Fruit fly (Drosophila melanogaster): ENCODE measurements around the gene Tango6.
A peak's percentile ranks its signal among the peaks of the same experiment; 100 is the strongest.

The Tango6 gene

dm6 chr2L:19002959-19003371, 34.1 kb downstream of the Tango6 start, which contains the start of gene CG31793 (continued):
- TF ChIP-seq CG10543 (GFP tag; optimal IDR thresholded peaks at IDR 0.05): peak; percentile 67
- TF ChIP-seq CG13775 (GFP tag; optimal IDR thresholded peaks at IDR 0.05): peak; percentile 46

DNA sequence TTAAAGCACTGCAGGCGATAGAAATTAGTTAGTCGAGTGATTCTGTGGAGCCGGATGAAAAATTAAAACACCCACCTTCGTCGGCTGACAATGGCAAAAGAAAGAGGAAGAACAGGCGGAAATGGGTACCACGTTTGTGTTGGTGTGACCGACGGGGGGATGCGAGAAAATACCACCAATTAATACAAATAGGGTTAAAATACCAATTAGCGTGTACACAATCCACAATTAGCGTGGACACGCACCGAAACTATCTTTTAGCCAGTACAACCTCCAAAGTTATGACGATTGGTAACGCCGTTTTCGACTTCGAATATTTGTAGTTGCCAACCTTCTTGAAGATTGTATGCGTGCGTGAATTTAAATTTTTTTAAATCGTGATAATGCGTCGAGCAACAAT, 40.3 kb downstream of the Tango6 start, which contains the start of gene RpL30:
Gene RpL30 (minus strand): TSS at position 177 of the 400 bp plus-strand sequence.
- peak; percentile 90 for TF ChIP-seq repo (GFP tag; optimal IDR thresholded peaks at IDR 0.05)
- TF ChIP-seq Meics (GFP tag; optimal IDR thresholded peaks at IDR 0.05): peak; percentile 95
- TF ChIP-seq gfzf (GFP tag; optimal IDR thresholded peaks at IDR 0.05): peak; percentile 100
- peak; percentile 71 for TF ChIP-seq CG1024 (GFP tag; IDR thresholded peaks at IDR 0.05)
- TF ChIP-seq CG12299 (tag; optimal IDR thresholded peaks at IDR 0.05): peak; percentile 92
- peak; percentile 88 for TF ChIP-seq Hsf (GFP tag; optimal IDR thresholded peaks at IDR 0.05)
- peak; percentile 95 for TF ChIP-seq CG12071 (GFP tag; optimal IDR thresholded peaks at IDR 0.05)
- peak; percentile 100 for TF ChIP-seq MESR4 (GFP tag; optimal IDR thresholded peaks at IDR 0.05)
- peak; percentile 81 for TF ChIP-seq tgo (GFP tag; IDR thresholded peaks at IDR 0.05)
- TF ChIP-seq schlank (tag; optimal IDR thresholded peaks at IDR 0.05): peak; percentile 92
- TF ChIP-seq oc (tag; optimal IDR thresholded peaks at IDR 0.05): peak; percentile 75
- peak; percentile 33; the same call in 1 of the 2 replicates for TF ChIP-seq inv (GFP tag; IDR thresholded peaks at IDR 0.05; ENCODE audit: partially characterized antibody)
- TF ChIP-seq CG10321 (GFP tag; IDR thresholded peaks at IDR 0.05): peak; percentile 66
- peak; percentile 74 for TF ChIP-seq knrl (GFP tag; IDR thresholded peaks at IDR 0.05; ENCODE audit: partially characterized antibody)
- peak; percentile 68 for TF ChIP-seq unc-4 (GFP tag; IDR thresholded peaks at IDR 0.05; ENCODE audit: partially characterized antibody)
- peak; percentile 77 for TF ChIP-seq tap (tag; optimal IDR thresholded peaks at IDR 0.05)
- peak; percentile 81 to 82 for TF ChIP-seq bsh (GFP tag; optimal IDR thresholded peaks at IDR 0.05)
- TF ChIP-seq Rfx (GFP tag; IDR thresholded peaks at IDR 0.05): peak; percentile 93
- TF ChIP-seq Dll (GFP tag; IDR thresholded peaks at IDR 0.05; ENCODE audit: partially characterized antibody): peak; percentile 74; the same call in 3 of the 4 replicates
- TF ChIP-seq Lim3 (GFP tag; IDR thresholded peaks at IDR 0.05): no peak
- TF ChIP-seq fru (optimal IDR thresholded peaks at IDR 0.05): no peak
- peak; percentile 94 for TF ChIP-seq CG12769 (tag; optimal IDR thresholded peaks at IDR 0.05)
- peak; percentile 91 for TF ChIP-seq ftz-f1 (GFP tag; optimal IDR thresholded peaks at IDR 0.05)
- no peak for TF ChIP-seq vnd (GFP tag; IDR thresholded peaks at IDR 0.05; ENCODE audit: partially characterized antibody)
- peak; percentile 94 for TF ChIP-seq org-1 (GFP tag; optimal IDR thresholded peaks at IDR 0.05)
- TF ChIP-seq CG4854 (GFP tag; optimal IDR thresholded peaks at IDR 0.05): peak; percentile 98
- peak; percentile 88 for TF ChIP-seq da (GFP tag; optimal IDR thresholded peaks at IDR 0.05)
- peak; percentile 90 for TF ChIP-seq grn (GFP tag; optimal IDR thresholded peaks at IDR 0.05)
- TF ChIP-seq br (optimal IDR thresholded peaks at IDR 0.05): no peak
- no peak for TF ChIP-seq cg (GFP tag; optimal IDR thresholded peaks at IDR 0.05)
- TF ChIP-seq croc (GFP tag; conservative IDR thresholded peaks at IDR 0.05): peak; percentile 66; the same call in 2 of the 3 replicates
- TF ChIP-seq Oaz (GFP tag; IDR thresholded peaks at IDR 0.05): peak; percentile 73
- TF ChIP-seq lab (GFP tag; optimal IDR thresholded peaks at IDR 0.05): peak; percentile 98
- TF ChIP-seq CG11504 (tag; optimal IDR thresholded peaks at IDR 0.05): peak; percentile 89
- TF ChIP-seq NC2β (GFP tag; optimal IDR thresholded peaks at IDR 0.05): peak; percentile 99
- TF ChIP-seq CG18764 (GFP tag; optimal IDR thresholded peaks at IDR 0.05): peak; percentile 86
- TF ChIP-seq NK7.1 (GFP tag; optimal IDR thresholded peaks at IDR 0.05): peak; percentile 90
- peak; percentile 74 for TF ChIP-seq tx (GFP tag; optimal IDR thresholded peaks at IDR 0.05)
- TF ChIP-seq dm (GFP tag; optimal IDR thresholded peaks at IDR 0.05): peak; percentile 100
- peak; percentile 79 for TF ChIP-seq cwo (GFP tag; optimal IDR thresholded peaks at IDR 0.05)
- peak; percentile 82 for TF ChIP-seq CG2678 (tag; optimal IDR thresholded peaks at IDR 0.05)
- TF ChIP-seq CG7372 (GFP tag; IDR thresholded peaks at IDR 0.05): peak; percentile 43; the same call in 1 of the 2 replicates
- TF ChIP-seq stwl (tag; optimal IDR thresholded peaks at IDR 0.05): peak; percentile 78
- peak; percentile 80 for TF ChIP-seq HLH3B (GFP tag; IDR thresholded peaks at IDR 0.05)
- no peak for TF ChIP-seq yki (optimal IDR thresholded peaks at IDR 0.05)
- TF ChIP-seq seq (GFP tag; IDR thresholded peaks at IDR 0.05): peak; percentile 90
- peak; percentile 80 for TF ChIP-seq tin (GFP tag; optimal IDR thresholded peaks at IDR 0.05)
